Worm (Caenorhabditis elegans): ENCODE results near the gene D1005.10.

The D1005.10 gene

DNA sequence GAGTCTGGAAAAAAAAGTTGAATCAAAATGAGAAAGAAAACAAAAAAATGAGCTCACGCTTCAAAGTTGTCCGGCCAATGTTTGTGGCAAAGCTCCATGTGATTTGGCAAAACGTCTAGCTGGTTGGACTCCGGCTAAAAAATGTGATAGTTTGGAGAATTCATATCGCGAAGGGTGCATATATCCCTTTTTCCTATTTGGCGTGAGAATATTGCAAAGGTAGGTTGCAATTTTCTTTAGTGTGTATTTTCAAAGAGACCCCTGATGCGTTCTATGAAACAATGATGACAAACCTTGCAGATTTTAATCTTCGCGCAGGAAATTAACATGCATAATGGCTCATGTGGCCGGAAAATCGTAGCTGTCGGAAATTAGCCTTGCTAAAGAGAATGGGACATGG is 6.2 kb upstream of the D1005.10 start (continued):
- TF ChIP-seq lin-26 (GFP tag; IDR thresholded peaks at IDR 0.05) (no peak), nfya-1 (tag; optimal IDR thresholded peaks at IDR 0.05; ENCODE audit: borderline replicate concordance, insufficient read depth) (no peak), ZK185.1 (tag; optimal IDR thresholded peaks at IDR 0.05; ENCODE audit: poor library complexity, severe bottlenecking) (no peak), ztf-26 (tag; optimal IDR thresholded peaks at IDR 0.05) (peak; percentile 48), hmg-20 (GFP tag; IDR thresholded peaks at IDR 0.05) (no peak)

DNA sequence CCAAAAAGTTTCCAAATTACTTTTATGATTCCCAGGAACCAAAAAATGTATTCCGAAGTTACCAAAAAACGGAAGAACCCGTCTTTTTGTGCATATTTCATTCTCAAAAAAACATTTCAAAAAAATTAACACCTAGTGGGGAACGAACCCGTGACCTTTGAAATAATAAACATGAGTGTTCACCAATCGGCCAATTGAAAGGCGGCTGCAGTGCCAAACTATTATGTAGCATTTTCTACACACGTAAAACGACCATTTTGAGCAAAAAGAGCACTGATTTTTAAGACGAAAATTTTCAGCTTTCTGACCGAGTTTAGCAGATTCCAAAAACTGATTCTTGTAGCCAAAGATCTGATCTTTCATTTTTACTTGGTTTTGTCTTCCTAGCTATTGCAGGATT is 5.1 kb upstream of the D1005.10 start:
- TF ChIP-seq pbrm-1 (GFP tag; IDR thresholded peaks at IDR 0.05) (no peak), ztf-26 (tag; optimal IDR thresholded peaks at IDR 0.05) (no peak), B0261.1 (tag; optimal IDR thresholded peaks at IDR 0.05) (peak; percentile 53), die-1 (tag; optimal IDR thresholded peaks at IDR 0.05) (peak; percentile 15), rpc-1 (optimal IDR thresholded peaks at IDR 0.05) (peak; percentile 38), rpc-1 (tag; optimal IDR thresholded peaks at IDR 0.05) (peak; percentile 75), hmg-1.2 (GFP tag; IDR thresholded peaks at IDR 0.05) (no peak), egrh-3 (GFP tag; IDR thresholded peaks at IDR 0.05) (no peak), nhr-27 (tag; optimal IDR thresholded peaks at IDR 0.05) (no peak), lin-26 (GFP tag; IDR thresholded peaks at IDR 0.05) (peak; percentile 45; the same call in 1 of the 2 replicates), ekl-4 (GFP tag; IDR thresholded peaks at IDR 0.05) (no peak), F57C9.4 (tag; optimal IDR thresholded peaks at IDR 0.05) (no peak), ztf-28 (GFP tag; IDR thresholded peaks at IDR 0.05) (no peak), ceh-100 (GFP tag; IDR thresholded peaks at IDR 0.05) (no peak), nfyb-1 (GFP tag; IDR thresholded peaks at IDR 0.05) (no peak), ztf-3 (GFP tag; optimal IDR thresholded peaks at IDR 0.05) (no peak), mes-4 (tag; optimal IDR thresholded peaks at IDR 0.05) (no peak), efl-1 (GFP tag; optimal IDR thresholded peaks at IDR 0.05) (no peak), tbp1 (GFP tag; optimal IDR thresholded peaks at IDR 0.05) (peak; percentile 83), madf-3 (GFP tag; IDR thresholded peaks at IDR 0.05) (no peak), F52B5.7 (tag; optimal IDR thresholded peaks at IDR 0.05) (no peak), lir-1 (GFP tag; conservative IDR thresholded peaks at IDR 0.05) (no peak), bed-2 (GFP tag; IDR thresholded peaks at IDR 0.05) (no peak), B0035.1 (tag; optimal IDR thresholded peaks at IDR 0.05) (no peak), F33H1.4 (GFP tag; IDR thresholded peaks at IDR 0.05) (no peak), ztf-18 (tag; optimal IDR thresholded peaks at IDR 0.05) (no peak), ZK185.1 (tag; optimal IDR thresholded peaks at IDR 0.05; ENCODE audit: poor library complexity, severe bottlenecking) (no peak), snpc-3.4 (tag; optimal IDR thresholded peaks at IDR 0.05) (no peak), tlf-1 (GFP tag; optimal IDR thresholded peaks at IDR 0.05) (no peak), lin-40 (tag; optimal IDR thresholded peaks at IDR 0.05) (no peak), fkh-3 (tag; optimal IDR thresholded peaks at IDR 0.05) (no peak), Y67H2A.10 (GFP tag; conservative IDR thresholded peaks at IDR 0.05) (no peak), rec-8 (tag; optimal IDR thresholded peaks at IDR 0.05) (no peak), mel-28 (tag; optimal IDR thresholded peaks at IDR 0.05; ENCODE audit: borderline replicate concordance) (no peak)

DNA sequence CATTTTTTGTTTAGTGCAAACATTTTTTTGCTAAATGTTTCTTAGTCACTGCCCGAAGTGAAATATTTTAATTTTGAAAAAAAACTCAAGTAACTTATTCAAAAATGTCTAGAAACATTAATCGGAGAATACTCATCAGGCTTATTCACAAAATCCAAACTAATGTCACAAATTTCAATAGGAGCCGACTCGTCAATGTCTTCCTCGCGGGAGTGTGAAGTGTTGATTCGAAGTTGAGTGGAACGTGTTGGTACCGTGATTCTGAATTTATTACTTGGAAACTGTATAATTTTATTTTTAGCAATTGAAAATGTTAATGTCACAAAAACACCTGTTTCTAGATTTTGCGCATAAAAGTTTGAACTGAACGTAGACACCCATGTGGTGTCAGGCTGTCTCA is 3.6 kb upstream of the D1005.10 start:
- TF ChIP-seq F33H1.4 (GFP tag; IDR thresholded peaks at IDR 0.05) (no peak), ets-4 (GFP tag; optimal IDR thresholded peaks at IDR 0.05) (no peak), unc-130 (GFP tag; optimal IDR thresholded peaks at IDR 0.05) (no peak), lsy-27 (tag; optimal IDR thresholded peaks at IDR 0.05; ENCODE audit: borderline replicate concordance, insufficient read depth) (no peak), cebp-1 (GFP tag; IDR thresholded peaks at IDR 0.05) (no peak), cebp-1 (tag; optimal IDR thresholded peaks at IDR 0.05) (no peak), repo-1 (tag; optimal IDR thresholded peaks at IDR 0.05) (peak; percentile 52), ztf-6 (GFP tag; IDR thresholded peaks at IDR 0.05) (no peak), ceh-58 (GFP tag; IDR thresholded peaks at IDR 0.05) (0 out of 2 replicates have a peak, but pooled peaks have one; percentile 24), madf-3 (GFP tag; IDR thresholded peaks at IDR 0.05) (no peak), Y67H2A.10 (GFP tag; conservative IDR thresholded peaks at IDR 0.05) (no peak), ccch-3 (GFP tag; optimal IDR thresholded peaks at IDR 0.05) (no peak), ekl-4 (GFP tag; IDR thresholded peaks at IDR 0.05) (0 out of 2 replicates have a peak, but pooled peaks have one; percentile 70), madf-10 (tag; optimal IDR thresholded peaks at IDR 0.05) (no peak), madf-6 (GFP tag; IDR thresholded peaks at IDR 0.05) (no peak), nhr-90 (tag; optimal IDR thresholded peaks at IDR 0.05) (no peak)
